Fruit fly (Drosophila melanogaster) whole organism, pupa: ENCODE results near the gene CG1695.

ENCODE experiments used
- CG10348 ChIP-seq: fragments of 200-800 bp; sonication (Bioruptor generic); IDR thresholded peaks from 2 replicates; pipeline ENCODE4 v1.3.6; 2022; ENCODE audit warnings: missing biosample characterization, missing genetic modification characterization
- CG12605 ChIP-seq: fragments of 200-800 bp; sonication (Bioruptor generic); IDR thresholded peaks from 2 replicates; pipeline ENCODE4 v1.3.6; 2022; ENCODE audit warnings: missing biosample characterization, missing genetic modification characterization
- CG13204 ChIP-seq: fragments of 200-800 bp; sonication (Bioruptor generic); optimal IDR thresholded peaks from 2 replicates; lab custom pipeline; 2018; ENCODE audit warnings: missing biosample characterization, mild to moderate bottlenecking, missing genetic modification characterization, moderate library complexity
- CG14655 ChIP-seq: fragments of 200-800 bp; sonication (Bioruptor generic); optimal IDR thresholded peaks from 3 replicates; lab custom pipeline; 2017; ENCODE audit warnings: mild to moderate bottlenecking, missing biosample characterization, missing genetic modification reagents, missing genetic modification characterization
- CG32121 ChIP-seq: fragments of 200-800 bp; sonication (Bioruptor generic); IDR thresholded peaks from 2 replicates; pipeline ENCODE4 v1.3.6; 2022; ENCODE audit warnings: missing biosample characterization, missing genetic modification characterization
- CG34367 ChIP-seq: fragments of 200-800 bp; sonication (Bioruptor generic); optimal IDR thresholded peaks from 2 replicates; lab custom pipeline; 2018; ENCODE audit warnings: missing biosample characterization, mild to moderate bottlenecking, missing genetic modification characterization
- CG4496 ChIP-seq: fragments of 200-800 bp; sonication (Bioruptor generic); IDR thresholded peaks from 3 replicates; pipeline ENCODE4 v1.3.6; 2022; ENCODE audit warnings: missing biosample characterization, missing genetic modification characterization
- CG9948 ChIP-seq: fragments of 200-800 bp; sonication (Bioruptor generic); optimal IDR thresholded peaks from 2 replicates; lab custom pipeline; 2018; ENCODE audit warnings: missing biosample characterization, mild to moderate bottlenecking, missing genetic modification characterization, moderate library complexity
- EcR ChIP-seq: fragments of 200-800 bp; sonication (Bioruptor generic); optimal IDR thresholded peaks from 3 replicates; lab custom pipeline; 2019; ENCODE audit warnings: missing biosample characterization, missing genetic modification characterization, mild to moderate bottlenecking, moderate library complexity, missing genetic modification reagents
- Pif1A ChIP-seq: fragments of 200-800 bp; sonication (Bioruptor generic); optimal IDR thresholded peaks from 3 replicates; lab custom pipeline; 2016; ENCODE audit warnings: missing biosample characterization, missing genetic modification characterization
- Pif1B ChIP-seq: fragments of 200-800 bp; sonication (Bioruptor generic); optimal IDR thresholded peaks from 3 replicates; lab custom pipeline; 2016; ENCODE audit warnings: missing biosample characterization, missing genetic modification characterization
- fd96Ca ChIP-seq: fragments of 200-800 bp; sonication (Bioruptor generic); IDR thresholded peaks from 3 replicates; pipeline ENCODE4 v1.3.6; 2022; ENCODE audit warnings: missing biosample characterization, missing genetic modification characterization
- rn ChIP-seq: fragments of 200-800 bp; sonication (Bioruptor generic); IDR thresholded peaks from 2 replicates; pipeline ENCODE4 v1.3.6; 2022; ENCODE audit warnings: missing biosample characterization, missing genetic modification characterization

DNA sequence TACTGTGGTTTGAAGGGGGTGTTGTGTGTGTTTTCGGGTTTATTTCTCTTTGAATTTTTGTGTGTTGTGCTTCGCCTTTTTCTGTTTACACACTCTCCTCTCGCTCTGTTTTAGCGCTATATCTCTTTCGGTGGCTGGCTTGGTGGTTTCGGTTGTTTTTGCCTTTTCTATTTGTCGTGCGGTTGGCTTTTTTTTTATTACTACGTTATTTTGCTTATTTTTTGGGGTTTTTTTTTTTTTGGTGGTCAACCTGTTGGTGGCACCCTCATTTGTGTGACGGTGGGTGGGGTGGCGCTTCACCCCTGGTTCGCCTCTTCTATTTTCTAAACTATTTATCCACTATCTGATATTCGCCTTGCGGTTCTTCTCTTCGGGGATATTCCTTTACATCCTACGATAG lies 57.1 kb downstream of the CG1695 start:
- no peak for TF ChIP-seq Pif1A (GFP tag; lab: Kevin White, UChicago)
- no peak for TF ChIP-seq CG9948
- no peak for TF ChIP-seq CG10348
- TF ChIP-seq CG12605 (GFP tag; lab: Robert Waterston, UW), result peak; percentile 41
- TF ChIP-seq CG4496 (GFP tag; lab: Robert Waterston, UW), result peak; percentile 33; the same call in 1 of the 3 replicates
- peak; percentile 46; the same call in 1 of the 2 replicates for TF ChIP-seq CG32121
- peak; percentile 29; the same call in 1 of the 2 replicates for TF ChIP-seq rn (GFP tag; lab: Robert Waterston, UW)
- no peak for TF ChIP-seq CG13204 (GFP tag; lab: Kevin White, UChicago)
- no peak for TF ChIP-seq Pif1B
- TF ChIP-seq EcR, result no peak
- no peak for TF ChIP-seq CG34367 (tag; lab: Kevin White, UChicago)
- TF ChIP-seq fd96Ca (GFP tag; lab: Robert Waterston, UW), result no peak
- no peak for TF ChIP-seq CG14655
